Fruit fly (Drosophila melanogaster): ENCODE results near the gene Gtpx.

- no peak for TF ChIP-seq pad (GFP tag; optimal IDR thresholded peaks at IDR 0.05)
- TF ChIP-seq Crg-1 (GFP tag; optimal IDR thresholded peaks at IDR 0.05), result no peak
- TF ChIP-seq CG14711 (tag; optimal IDR thresholded peaks at IDR 0.05), result no peak
- no peak for TF ChIP-seq CG33017 (tag; optimal IDR thresholded peaks at IDR 0.05)
- TF ChIP-seq CG12768 (GFP tag; optimal IDR thresholded peaks at IDR 0.05), result no peak
- no peak for TF ChIP-seq Clk (GFP tag; optimal IDR thresholded peaks at IDR 0.05)
- no peak for TF ChIP-seq cnc (optimal IDR thresholded peaks at IDR 0.05)
- TF ChIP-seq CG11617 (GFP tag; optimal IDR thresholded peaks at IDR 0.05), result no peak
- no peak for TF ChIP-seq ovo (GFP tag; optimal IDR thresholded peaks at IDR 0.05)
Measured at dm6 chr3L:3304740-3305139, 21.3 kb upstream of the Gtpx start.

All from whole organism, adult.